Fruit fly (Drosophila melanogaster): Measurements from ENCODE around the gene Cyp313a4.

The Cyp313a4 gene

DNA sequence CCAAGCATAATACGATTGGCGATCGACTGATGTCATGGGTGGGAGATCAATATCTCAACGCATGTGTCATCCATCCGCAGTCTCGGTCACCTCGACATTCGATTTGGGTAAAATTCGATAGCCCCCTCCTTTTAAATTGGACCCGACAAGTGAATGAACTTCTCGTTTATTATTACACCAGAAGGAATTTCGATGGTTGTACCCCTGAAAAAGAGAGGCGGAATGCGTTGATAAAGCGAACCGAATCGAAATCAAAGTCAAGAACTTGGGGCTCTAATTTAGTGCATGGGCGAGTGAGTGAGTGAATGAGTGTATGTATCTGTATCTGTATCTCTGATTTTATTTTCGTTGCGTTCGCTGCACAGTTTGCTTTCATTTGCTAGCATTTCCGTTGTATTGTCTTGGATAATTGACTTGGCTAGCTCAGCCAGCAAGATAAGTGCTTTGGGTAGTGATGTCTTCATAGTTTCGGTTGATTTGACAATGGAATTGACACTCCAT lies 20.9 kb upstream of the Cyp313a4 start:
- no peak for TF ChIP-seq CG17801 (GFP tag; optimal IDR thresholded peaks at IDR 0.05; ENCODE audit: partially characterized antibody)

DNA sequence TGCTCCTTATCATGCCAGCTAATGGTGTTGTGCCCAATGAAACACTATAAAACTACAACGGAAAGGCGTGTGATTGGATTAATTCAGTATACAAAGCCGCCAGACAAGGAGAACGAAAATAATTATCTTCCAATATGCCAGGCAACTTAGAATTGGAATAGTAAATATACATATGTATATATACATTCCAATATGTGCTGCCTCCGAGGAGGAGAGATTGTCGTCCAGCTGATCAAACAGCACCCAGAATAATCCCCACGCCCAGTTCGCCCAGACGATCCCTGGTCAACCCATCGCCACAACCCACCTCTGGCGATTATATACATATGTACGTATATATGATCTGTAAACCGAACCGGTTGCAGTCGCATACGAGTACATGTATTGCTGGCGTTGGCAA lies 20.1 kb upstream of the Cyp313a4 start:
- TF ChIP-seq CG17801 (GFP tag; optimal IDR thresholded peaks at IDR 0.05; ENCODE audit: partially characterized antibody), result no peak

DNA sequence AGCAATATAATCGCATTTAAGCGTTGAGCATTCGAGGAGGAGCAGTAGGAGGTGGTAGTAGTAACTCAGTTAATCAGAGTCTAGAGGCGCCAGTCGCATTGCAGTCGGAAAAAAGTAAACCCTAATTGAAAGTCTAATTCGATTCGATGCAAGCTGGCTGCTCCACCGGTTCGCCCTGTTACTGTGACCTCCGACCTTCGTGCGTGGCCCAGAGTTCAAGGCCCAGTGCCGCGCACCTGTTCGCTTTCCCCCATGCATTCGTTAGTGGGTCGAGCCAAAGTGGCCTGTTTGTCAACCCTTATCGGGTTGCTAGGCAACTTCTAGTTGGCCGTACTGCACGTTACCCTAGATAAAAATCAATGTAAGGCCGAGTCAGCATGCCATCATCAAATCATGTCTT lies 19.3 kb upstream of the Cyp313a4 start:
- no peak for TF ChIP-seq CG17801 (GFP tag; optimal IDR thresholded peaks at IDR 0.05; ENCODE audit: partially characterized antibody)

DNA sequence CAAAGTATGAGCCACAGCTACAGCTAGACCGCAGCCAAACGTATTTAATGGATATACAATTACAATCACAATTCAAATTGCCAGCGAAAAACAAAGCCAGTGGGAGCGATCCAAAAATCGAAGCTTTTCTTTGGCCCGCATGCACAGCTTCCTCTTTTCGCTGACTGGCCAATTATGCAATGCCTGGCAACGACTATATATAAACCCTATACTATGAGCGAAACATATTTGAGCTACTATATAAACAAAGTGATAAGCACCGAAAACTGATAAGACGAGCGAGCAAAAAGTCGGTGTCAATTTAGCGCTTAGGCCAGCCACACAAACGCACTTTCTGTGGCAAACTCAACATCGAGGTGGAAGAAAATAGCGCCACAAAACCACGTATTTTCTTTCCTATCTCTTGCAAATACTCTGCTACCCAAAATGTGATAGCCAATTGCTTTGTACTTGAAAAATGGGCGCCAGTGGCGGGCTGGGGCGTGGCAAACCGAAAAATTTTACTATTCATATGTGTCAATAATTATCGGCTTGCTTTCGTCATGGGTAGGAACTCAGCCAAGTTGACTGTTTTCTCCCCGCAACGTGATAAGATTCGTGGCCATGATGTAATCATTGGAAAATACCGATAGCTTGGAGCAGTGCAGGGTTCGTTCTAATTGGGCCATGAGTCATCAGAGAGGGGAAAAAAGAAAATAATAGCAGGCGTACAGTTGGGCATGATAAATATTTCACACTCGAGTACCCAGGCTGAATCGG lies 18.6 kb upstream of the Cyp313a4 start:
- no peak for TF ChIP-seq CG17801 (GFP tag; optimal IDR thresholded peaks at IDR 0.05; ENCODE audit: partially characterized antibody)

DNA sequence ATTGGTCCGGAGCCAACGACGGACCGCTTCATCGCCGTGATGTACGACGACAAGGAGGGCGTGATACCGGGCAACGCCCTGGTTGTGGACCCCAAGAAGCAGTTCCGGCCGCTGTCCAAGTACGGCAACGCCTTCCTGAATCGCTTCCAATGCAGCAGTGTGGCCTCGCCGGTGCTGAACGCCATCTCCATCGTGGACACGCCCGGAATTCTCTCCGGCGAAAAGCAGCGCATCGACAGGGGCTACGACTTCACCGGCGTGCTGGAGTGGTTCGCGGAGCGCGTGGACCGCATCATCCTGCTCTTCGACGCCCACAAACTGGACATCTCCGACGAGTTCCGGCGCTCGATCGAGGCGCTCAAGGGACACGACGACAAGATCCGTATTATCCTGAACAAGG lies 17.2 kb upstream of the Cyp313a4 start:
- TF ChIP-seq CG17801 (GFP tag; optimal IDR thresholded peaks at IDR 0.05; ENCODE audit: partially characterized antibody), result no peak

DNA sequence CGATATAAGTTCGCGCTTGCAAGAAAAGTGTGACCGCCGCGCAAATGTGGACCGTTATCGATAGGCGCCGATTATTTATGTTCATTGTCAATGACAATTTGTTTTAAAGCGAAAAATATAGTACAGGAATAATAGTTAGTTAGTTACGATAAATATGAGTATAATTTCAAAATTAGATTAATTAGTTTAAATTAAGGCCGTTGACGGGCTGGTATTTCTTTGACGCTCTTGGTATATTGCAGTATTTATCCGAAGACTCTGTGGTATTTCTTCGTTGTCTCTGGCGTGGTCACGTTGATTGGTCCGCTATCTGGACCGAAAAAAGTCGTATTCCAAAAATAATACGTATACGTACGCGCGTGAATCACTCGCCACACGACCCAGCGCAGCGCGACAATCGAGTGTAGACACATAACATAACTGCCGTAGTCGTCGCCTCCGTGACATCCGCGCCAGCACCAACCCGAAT lies 16.4 kb upstream of the Cyp313a4 start:
- no peak for TF ChIP-seq CG17801 (GFP tag; optimal IDR thresholded peaks at IDR 0.05; ENCODE audit: partially characterized antibody)

DNA sequence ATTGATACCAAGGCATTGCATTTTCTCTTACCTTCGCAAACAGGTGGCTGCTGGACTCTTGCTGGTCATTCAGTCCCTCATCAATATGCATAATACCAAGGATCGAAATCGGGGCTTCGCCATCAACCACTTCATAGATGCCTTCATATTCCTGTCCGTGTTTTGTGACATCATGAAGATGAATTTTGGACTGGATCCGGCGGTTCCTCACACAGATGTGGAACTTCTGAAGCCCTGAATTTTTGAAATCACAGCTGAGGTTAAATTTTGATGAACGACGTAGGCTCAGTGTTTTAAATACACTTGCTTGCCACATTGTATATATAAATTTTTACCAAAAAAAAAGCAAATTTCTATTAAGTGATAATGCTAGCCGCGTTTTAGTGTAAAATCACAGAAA lies 15.8 kb upstream of the Cyp313a4 start, which contains the start of gene Past1:
Gene Past1 (plus strand): TSS at position 301 of the 400 bp plus-strand sequence.
- no peak for TF ChIP-seq CG17801 (GFP tag; optimal IDR thresholded peaks at IDR 0.05; ENCODE audit: partially characterized antibody)

DNA sequence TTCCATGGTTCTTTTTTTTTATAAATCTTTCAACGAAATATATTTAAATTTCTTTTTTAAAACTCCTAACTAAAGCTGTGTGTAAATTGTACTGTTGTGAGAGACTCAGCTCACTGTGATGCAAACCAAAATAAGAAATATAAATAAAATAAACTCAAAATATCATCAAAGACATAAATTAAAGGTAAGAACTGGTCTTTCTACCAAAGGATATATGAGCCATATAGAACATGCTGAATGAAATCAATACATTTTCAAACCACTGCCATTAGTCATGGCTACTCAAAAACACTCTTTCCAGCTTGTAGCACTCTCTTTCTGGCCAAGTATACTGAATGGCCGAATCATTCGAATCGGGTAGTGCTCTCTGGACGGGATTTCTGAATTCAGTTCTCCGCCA lies 13.6 kb upstream of the Cyp313a4 start, which contains the start of the genes CG14391 and NijC:
Gene CG14391 (minus strand): TSS at position 101 of the 400 bp plus-strand sequence.
Gene NijC (plus strand): TSS at position 388 of the 400 bp plus-strand sequence.
- TF ChIP-seq CG17801 (GFP tag; optimal IDR thresholded peaks at IDR 0.05; ENCODE audit: partially characterized antibody), result no peak

DNA sequence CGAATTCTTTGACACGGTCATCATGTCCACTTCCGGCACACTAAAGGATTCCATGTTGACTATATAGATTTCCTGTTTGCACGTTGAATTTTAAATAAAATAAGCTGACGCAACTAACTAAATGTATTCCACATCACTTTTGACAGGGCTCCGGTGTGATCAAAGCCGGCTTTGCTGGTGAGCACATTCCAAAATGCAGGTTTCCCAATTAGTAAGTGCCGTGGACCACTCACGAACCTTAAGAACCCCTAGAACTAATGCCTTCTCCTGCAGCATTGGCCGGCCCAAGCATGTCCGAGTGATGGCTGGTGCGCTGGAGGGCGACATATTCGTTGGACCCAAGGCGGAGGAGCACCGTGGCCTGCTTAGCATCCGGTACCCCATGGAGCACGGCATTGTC lies 11.3 kb upstream of the Cyp313a4 start, which contains the start of gene CG31347:
Gene CG31347 (minus strand): TSS at position 101 of the 400 bp plus-strand sequence.
- TF ChIP-seq CG17801 (GFP tag; optimal IDR thresholded peaks at IDR 0.05; ENCODE audit: partially characterized antibody), result no peak

DNA sequence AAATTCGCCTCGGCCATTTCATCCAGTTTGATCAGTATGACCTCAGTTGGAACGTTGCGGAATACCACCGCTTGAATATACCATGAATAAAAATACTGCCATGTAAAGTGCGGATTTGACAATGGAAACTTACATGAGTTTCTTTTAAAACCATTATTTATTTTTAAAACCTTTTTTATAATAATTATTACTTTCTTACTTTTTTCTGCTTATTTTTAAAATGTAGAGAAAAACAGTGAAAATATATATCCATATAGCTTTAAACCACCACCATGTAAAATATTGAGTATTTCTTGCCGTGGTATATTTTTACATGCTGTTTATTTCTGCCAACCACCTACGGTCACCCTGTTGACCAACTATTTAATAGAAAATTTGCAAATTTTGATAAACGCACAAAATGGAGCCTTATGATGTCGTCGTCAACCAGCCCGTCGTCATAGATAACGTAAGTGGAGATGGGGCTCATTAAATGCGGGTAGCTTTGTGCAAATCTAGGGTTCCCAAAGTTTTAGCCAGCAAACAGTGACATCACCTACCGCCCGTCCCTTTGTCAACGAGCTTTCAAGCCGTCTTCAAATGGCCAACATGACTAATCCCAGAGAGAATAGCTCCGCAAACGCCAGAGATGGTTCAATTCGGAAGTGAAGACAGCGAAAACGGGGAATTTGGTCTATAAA lies 10.4 kb upstream of the Cyp313a4 start, which contains the start of gene Arp1:
Gene Arp1 (plus strand): TSS at position 322 of the 680 bp plus-strand sequence.
- TF ChIP-seq CG17801 (GFP tag; optimal IDR thresholded peaks at IDR 0.05; ENCODE audit: partially characterized antibody), result no peak

DNA sequence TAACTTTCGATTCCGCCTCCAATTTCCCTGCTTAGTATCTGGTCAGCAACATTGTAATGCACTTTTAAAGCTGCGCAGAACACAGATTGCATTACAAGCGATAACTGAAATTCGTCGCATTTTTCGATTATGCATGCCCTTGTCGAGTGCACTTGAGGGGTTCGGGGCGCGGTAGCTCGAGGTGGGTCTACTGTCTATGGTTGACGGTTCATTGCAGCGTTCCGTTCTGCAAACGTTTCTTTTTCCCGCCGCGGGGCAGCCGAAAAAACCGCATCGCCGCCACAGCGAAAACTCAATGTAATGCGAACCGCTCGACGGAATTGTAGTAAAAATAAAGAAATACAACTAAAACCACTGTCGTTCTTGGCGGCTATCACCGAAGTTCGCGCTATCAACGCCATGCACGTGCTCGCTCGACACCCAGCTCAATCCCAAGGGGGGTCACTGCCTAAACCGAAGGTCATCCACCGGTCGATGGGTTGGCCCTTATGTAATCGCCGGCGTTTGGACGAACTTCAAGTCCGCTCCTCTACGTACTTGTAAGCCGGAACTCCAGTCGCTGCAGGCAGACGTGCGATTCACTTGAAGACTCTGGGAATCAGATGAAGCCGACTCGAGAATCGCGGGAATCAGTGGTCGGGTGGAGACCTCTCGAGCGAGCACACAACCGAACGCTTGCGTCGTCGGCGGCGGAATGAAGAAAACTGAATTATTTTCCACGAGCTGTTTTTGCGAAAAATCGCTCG lies 7.7 kb upstream of the Cyp313a4 start, which contains the start of gene kar:
Gene kar (minus strand): TSS at position 696 of the 746 bp plus-strand sequence.
- no peak for TF ChIP-seq CG17801 (GFP tag; optimal IDR thresholded peaks at IDR 0.05; ENCODE audit: partially characterized antibody)

DNA sequence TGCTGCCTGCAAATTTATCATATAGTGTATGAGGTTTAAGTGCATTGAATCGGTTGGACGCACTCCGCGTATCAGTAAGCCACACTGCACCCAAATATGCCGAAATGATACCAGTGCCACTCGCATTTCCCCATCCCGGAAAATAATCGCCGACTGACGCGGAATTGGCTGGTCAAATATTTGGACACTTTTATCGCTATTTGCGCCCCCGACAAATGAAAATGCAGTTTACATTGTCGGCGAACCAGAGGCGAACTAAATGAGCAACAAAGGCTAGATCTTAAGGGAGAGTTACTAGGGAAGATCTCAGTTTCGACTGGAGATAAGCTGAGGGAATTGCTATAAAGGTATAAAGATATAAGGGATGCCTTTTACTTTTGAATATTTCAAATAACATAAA lies 6.9 kb upstream of the Cyp313a4 start:
- TF ChIP-seq CG17801 (GFP tag; optimal IDR thresholded peaks at IDR 0.05; ENCODE audit: partially characterized antibody), result no peak

DNA sequence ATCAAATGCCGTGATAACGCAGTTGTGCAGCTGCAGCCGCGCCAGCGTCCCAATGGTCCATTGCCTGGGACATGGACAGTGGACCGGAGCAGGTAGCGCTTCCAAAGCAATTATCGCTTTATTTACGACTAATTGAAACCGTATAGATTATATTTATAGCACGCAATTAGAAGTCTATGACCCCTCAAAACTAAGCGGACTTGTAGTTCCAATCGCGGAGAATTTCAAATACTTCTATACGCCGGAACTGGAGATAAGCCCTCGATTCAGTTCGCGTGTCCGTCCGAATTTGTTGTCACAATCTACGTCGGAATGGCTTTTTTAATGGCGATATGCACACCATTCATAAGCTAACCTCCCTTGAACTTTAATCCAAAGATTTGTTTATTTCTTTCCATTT lies 4.1 kb upstream of the Cyp313a4 start:
- no peak for TF ChIP-seq CG17801 (GFP tag; optimal IDR thresholded peaks at IDR 0.05; ENCODE audit: partially characterized antibody)

DNA sequence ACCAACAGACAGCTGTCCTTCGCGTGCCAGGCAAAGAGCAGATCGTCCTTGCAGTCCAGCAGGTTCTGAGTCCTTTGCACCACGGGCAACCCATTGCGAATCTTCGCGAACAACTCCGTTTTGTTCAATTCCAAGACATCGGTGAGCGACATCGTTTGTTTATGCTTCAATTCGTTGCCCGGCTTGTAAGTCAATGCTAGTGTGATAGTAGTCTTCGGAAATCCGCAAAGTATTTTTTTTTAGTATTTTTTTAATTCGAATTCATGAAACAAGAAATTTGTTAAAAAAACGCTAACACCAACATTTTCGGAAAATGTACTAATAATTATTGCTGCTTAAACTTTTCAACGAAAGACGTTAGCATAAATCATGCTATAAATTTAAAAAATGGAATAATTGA lies 2.3 kb downstream of the Cyp313a4 start, which contains the start of gene mbo:
Gene mbo (minus strand): TSS at position 203 of the 400 bp plus-strand sequence.
- TF ChIP-seq CG17801 (GFP tag; optimal IDR thresholded peaks at IDR 0.05; ENCODE audit: partially characterized antibody), result no peak

DNA sequence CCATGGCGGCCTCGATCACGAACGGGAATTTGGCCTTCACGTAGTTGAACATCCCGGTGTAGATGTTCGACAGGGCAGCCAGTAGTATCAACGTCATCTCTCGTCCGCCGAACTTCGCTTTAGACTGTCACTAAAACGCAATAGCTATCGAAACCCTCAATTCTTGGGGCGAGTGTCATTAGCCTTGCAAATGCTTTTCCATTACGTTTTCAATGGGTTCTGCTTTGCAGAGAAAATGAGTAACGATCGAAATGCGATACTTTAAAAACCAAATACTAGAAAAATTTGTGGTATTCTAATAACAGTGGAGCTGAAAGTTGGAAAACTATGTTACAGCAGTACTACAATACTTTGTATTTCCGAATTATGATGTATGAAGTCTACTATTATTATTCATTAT lies 5.0 kb downstream of the Cyp313a4 start, which contains the start of gene CG43630:
Gene CG43630 (minus strand): TSS at position 101 of the 400 bp plus-strand sequence.
- no peak for TF ChIP-seq CG17801 (GFP tag; optimal IDR thresholded peaks at IDR 0.05; ENCODE audit: partially characterized antibody)
